Worm (Caenorhabditis elegans) whole organism, young adult: ENCODE data around the gene C14B1.3.

Experiments
- hmg-20 ChIP-seq: fragments of 200-800 bp; sonication (Bioruptor generic); IDR thresholded peaks from 2 replicates; pipeline ENCODE4 v1.3.6; 2022; ENCODE audit warnings: missing genetic modification reagents, missing genetic modification characterization, missing compliant biosample characterization
- xnd-1 ChIP-seq: sonication (generic microtip); optimal IDR thresholded peaks from 2 replicates; lab custom pipeline; 2016; ENCODE audit warnings: missing genotype, missing genetic modification reagents, missing genetic modification characterization, missing compliant biosample characterization

- TF ChIP-seq hmg-20 (GFP tag; lab: Robert Waterston, UW), result no peak
- no peak for TF ChIP-seq xnd-1 (tag; lab: Kevin White, UChicago)
These were observed 39.1 kb upstream of the C14B1.3 start, which contains the start of gene C46F11.4 for ce11 chrIII:3664224-3664623.
